Fruit fly (Drosophila melanogaster) whole organism, pupa: ENCODE data around the gene CG18223.

Source experiments
- CG10348 ChIP-seq: fragments of 200-800 bp; sonication (Bioruptor generic); IDR thresholded peaks from 2 replicates; pipeline ENCODE4 v1.3.6; 2022; ENCODE audit warnings: missing biosample characterization, missing genetic modification characterization
- CG13204 ChIP-seq: fragments of 200-800 bp; sonication (Bioruptor generic); optimal IDR thresholded peaks from 2 replicates; lab custom pipeline; 2018; ENCODE audit warnings: missing biosample characterization, mild to moderate bottlenecking, missing genetic modification characterization, moderate library complexity
- CG14655 ChIP-seq: fragments of 200-800 bp; sonication (Bioruptor generic); optimal IDR thresholded peaks from 3 replicates; lab custom pipeline; 2017; ENCODE audit warnings: mild to moderate bottlenecking, missing biosample characterization, missing genetic modification reagents, missing genetic modification characterization
- CG17806 ChIP-seq: fragments of 200-800 bp; sonication (Bioruptor generic); optimal IDR thresholded peaks from 2 replicates; lab custom pipeline; 2018; ENCODE audit warnings: missing biosample characterization, mild to moderate bottlenecking, missing genetic modification characterization, moderate library complexity
- CG4496 ChIP-seq: fragments of 200-800 bp; sonication (Bioruptor generic); IDR thresholded peaks from 3 replicates; pipeline ENCODE4 v1.3.6; 2022; ENCODE audit warnings: missing biosample characterization, missing genetic modification characterization
- CG8301 ChIP-seq: fragments of 200-800 bp; sonication (Bioruptor generic); optimal IDR thresholded peaks from 2 replicates; lab custom pipeline; 2018; ENCODE audit warnings: missing biosample characterization, mild to moderate bottlenecking, missing genetic modification characterization
- CG9948 ChIP-seq: fragments of 200-800 bp; sonication (Bioruptor generic); optimal IDR thresholded peaks from 2 replicates; lab custom pipeline; 2018; ENCODE audit warnings: missing biosample characterization, mild to moderate bottlenecking, missing genetic modification characterization, moderate library complexity
- D1 ChIP-seq: fragments of 200-800 bp; sonication (Bioruptor generic); optimal IDR thresholded peaks from 2 replicates; lab custom pipeline; 2018; ENCODE audit warnings: missing biosample characterization, mild to moderate bottlenecking, missing genetic modification characterization, moderate library complexity
- EcR ChIP-seq: fragments of 200-800 bp; sonication (Bioruptor generic); optimal IDR thresholded peaks from 3 replicates; lab custom pipeline; 2019; ENCODE audit warnings: missing biosample characterization, missing genetic modification characterization, mild to moderate bottlenecking, moderate library complexity, missing genetic modification reagents
- Pif1A ChIP-seq: fragments of 200-800 bp; sonication (Bioruptor generic); optimal IDR thresholded peaks from 3 replicates; lab custom pipeline; 2016; ENCODE audit warnings: missing biosample characterization, missing genetic modification characterization
- Snoo ChIP-seq: fragments of 200-800 bp; sonication (Bioruptor generic); optimal IDR thresholded peaks from 3 replicates; lab custom pipeline; 2017; ENCODE audit warnings: missing biosample characterization, mild to moderate bottlenecking, missing genetic modification characterization, inconsistent platforms
- gl ChIP-seq: fragments of 200-800 bp; sonication (Bioruptor generic); optimal IDR thresholded peaks from 2 replicates; lab custom pipeline; 2018; ENCODE audit warnings: missing biosample characterization, mild to moderate bottlenecking, missing genetic modification characterization

DNA sequence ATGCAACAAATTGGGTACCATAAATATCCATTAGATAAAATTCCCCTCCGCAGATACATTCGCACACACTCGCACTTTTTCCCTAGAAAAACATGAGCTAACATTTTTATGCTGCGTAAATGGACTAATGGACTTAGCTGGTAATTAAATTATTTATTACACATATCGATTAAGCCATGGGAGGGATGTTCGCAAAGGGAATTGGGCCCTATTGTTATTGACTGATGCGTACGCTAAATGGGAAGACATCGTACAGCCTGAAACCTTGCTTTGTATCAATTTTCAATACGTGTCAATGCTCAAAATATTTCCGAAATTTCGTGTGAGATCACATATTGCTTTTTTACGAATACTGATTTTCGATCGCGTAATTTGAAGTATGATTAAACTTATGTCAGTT, 4.7 kb upstream of the CG18223 start, which contains the start of gene CG43049:
- TF ChIP-seq CG14655 (GFP tag; lab: Kevin White, UChicago) (no peak), Snoo (tag; lab: Kevin White, UChicago) (no peak), CG9948 (tag; lab: Kevin White, UChicago) (no peak), CG17806 (tag; lab: Kevin White, UChicago) (no peak), gl (tag; lab: Kevin White, UChicago) (no peak), CG4496 (GFP tag; lab: Robert Waterston, UW) (no peak), CG8301 (no peak), EcR (GFP tag; lab: Kevin White, UChicago) (no peak), CG13204 (no peak), D1 (tag; lab: Kevin White, UChicago) (no peak), Pif1A (GFP tag; lab: Kevin White, UChicago) (no peak), CG10348 (GFP tag; lab: Robert Waterston, UW) (no peak)
